Fruit fly (Drosophila melanogaster): ENCODE data around the gene Pink1.
A peak's percentile ranks its signal among the peaks of the same experiment; 100 is the strongest.

The Pink1 gene

DNA sequence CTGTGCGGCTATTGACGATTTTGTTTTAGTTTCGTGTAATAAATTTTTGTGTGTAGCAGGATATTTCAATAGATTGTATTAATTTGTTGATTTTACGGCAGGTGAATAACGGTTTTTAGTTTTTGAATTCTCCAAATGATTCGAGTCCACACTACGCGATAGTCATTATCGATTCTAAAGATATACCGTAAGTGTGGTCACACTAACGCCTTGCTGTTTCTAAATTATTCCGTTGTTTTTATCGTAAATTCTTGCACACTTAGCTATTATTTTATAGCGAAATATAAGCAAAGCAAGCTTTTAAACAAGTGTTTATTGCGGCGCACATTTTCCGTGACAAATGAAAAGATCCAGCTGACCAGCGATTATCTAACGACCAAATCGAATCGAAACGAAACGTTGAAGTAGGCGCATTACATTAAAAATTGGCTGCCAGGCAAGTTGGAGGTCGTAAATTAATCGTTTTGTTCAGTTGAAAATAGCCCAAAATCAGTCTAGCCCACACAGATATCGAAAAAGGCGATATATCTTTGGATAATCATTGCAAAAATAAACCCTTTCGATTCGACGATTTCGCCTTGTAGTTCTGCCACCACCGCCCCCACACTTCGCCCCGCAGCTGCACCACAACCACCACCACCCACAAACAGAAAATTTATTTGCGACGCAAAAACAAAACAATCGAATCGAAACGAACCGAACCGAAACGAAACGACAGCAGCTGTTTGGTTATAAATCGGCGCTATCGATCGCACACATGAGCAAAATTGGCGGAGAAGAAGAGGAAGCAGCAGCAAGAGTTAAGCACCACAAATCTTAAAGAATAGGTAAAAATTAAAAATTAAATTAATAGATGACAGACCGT is at the start of gene Pink1:
TSS of gene Pink1 (plus strand) at position 164 of the 865 bp plus-strand sequence.
- TF ChIP-seq Sox14 (GFP tag; optimal IDR thresholded peaks at IDR 0.05), result peak; percentile 16
- no peak for TF ChIP-seq CG32006 (GFP tag; optimal IDR thresholded peaks at IDR 0.05)
- TF ChIP-seq topi (GFP tag; optimal IDR thresholded peaks at IDR 0.05), result no peak
- no peak for TF ChIP-seq OdsH (GFP tag; optimal IDR thresholded peaks at IDR 0.05)
- peak; percentile 87 for TF ChIP-seq CG1621 (tag; optimal IDR thresholded peaks at IDR 0.05)
- TF ChIP-seq Met (GFP tag; optimal IDR thresholded peaks at IDR 0.05), result no peak

dm6 chrX:6638123-6638522 is 45.5 kb upstream of the Pink1 start:
- TF ChIP-seq CG8119 (GFP tag; IDR thresholded peaks at IDR 0.05) (no peak), fkh (GFP tag; optimal IDR thresholded peaks at IDR 0.05) (peak; percentile 75)

DNA sequence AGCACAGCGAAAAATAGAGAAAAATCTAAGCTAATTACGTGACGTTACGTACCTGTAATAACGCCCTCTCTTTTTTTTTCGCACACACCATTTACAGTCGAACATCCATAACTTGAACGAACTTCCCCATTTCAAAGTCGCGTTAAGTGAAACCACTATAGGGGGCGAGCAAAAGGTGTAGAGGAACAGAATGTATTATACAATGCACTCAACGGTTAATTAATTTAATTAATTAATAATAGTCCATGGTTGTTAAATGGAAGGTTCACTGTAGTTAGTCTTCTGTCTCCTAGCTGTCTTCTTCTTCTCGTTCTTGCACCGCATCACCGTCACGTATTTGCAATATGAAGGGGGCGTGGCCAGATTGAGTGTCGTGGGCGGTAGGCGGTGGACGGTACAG is 42.0 kb upstream of the Pink1 start:
- no peak for TF ChIP-seq CG8632 (GFP tag; optimal IDR thresholded peaks at IDR 0.05)
- no peak for TF ChIP-seq CG11762 (GFP tag; optimal IDR thresholded peaks at IDR 0.05; ENCODE audit: insufficient read depth)
- peak; percentile 72; the same call in 2 of the 3 replicates for TF ChIP-seq eg (GFP tag; IDR thresholded peaks at IDR 0.05)
- TF ChIP-seq Gug (GFP tag; IDR thresholded peaks at IDR 0.05), result peak; percentile 13; the same call in 1 of the 2 replicates
- peak; percentile 26 for TF ChIP-seq Met (GFP tag; optimal IDR thresholded peaks at IDR 0.05)
- TF ChIP-seq CG15336 (GFP tag; IDR thresholded peaks at IDR 0.05), result peak; percentile 67
- no peak for TF ChIP-seq vri (GFP tag; optimal IDR thresholded peaks at IDR 0.05)
- no peak for TF ChIP-seq cyc (GFP tag; optimal IDR thresholded peaks at IDR 0.05)
- no peak for TF ChIP-seq CG16779 (tag; optimal IDR thresholded peaks at IDR 0.05)
- TF ChIP-seq Hr38 (GFP tag; optimal IDR thresholded peaks at IDR 0.05), result no peak
- TF ChIP-seq CG10669 (GFP tag; optimal IDR thresholded peaks at IDR 0.05), result no peak
- no peak for TF ChIP-seq Sox102F (GFP tag; optimal IDR thresholded peaks at IDR 0.05)
- peak; percentile 11 for TF ChIP-seq dac (GFP tag; optimal IDR thresholded peaks at IDR 0.05)
- peak; percentile 6 for TF ChIP-seq topi (GFP tag; optimal IDR thresholded peaks at IDR 0.05)
- TF ChIP-seq CG31627 (GFP tag; optimal IDR thresholded peaks at IDR 0.05), result no peak
- TF ChIP-seq CG6854 (GFP tag; optimal IDR thresholded peaks at IDR 0.05), result no peak
- peak; percentile 16 for TF ChIP-seq Hr39 (GFP tag; optimal IDR thresholded peaks at IDR 0.05)
- TF ChIP-seq acj6 (GFP tag; optimal IDR thresholded peaks at IDR 0.05), result no peak
- no peak for TF ChIP-seq fd59A (GFP tag; optimal IDR thresholded peaks at IDR 0.05)
- peak; percentile 24; the same call in 1 of the 2 replicates for TF ChIP-seq CG11294 (GFP tag; IDR thresholded peaks at IDR 0.05)
- peak; percentile 11 for TF ChIP-seq CG3032 (tag; optimal IDR thresholded peaks at IDR 0.05)
- TF ChIP-seq CG6808 (GFP tag; optimal IDR thresholded peaks at IDR 0.05), result no peak
- TF ChIP-seq fkh (GFP tag; optimal IDR thresholded peaks at IDR 0.05), result no peak
- TF ChIP-seq Blimp-1 (GFP tag; optimal IDR thresholded peaks at IDR 0.05), result no peak
- no peak for TF ChIP-seq CG1621 (tag; optimal IDR thresholded peaks at IDR 0.05)
- peak; percentile 39 for TF ChIP-seq svp (GFP tag)
- TF ChIP-seq fd85E (GFP tag; optimal IDR thresholded peaks at IDR 0.05), result no peak
- TF ChIP-seq net (GFP tag; optimal IDR thresholded peaks at IDR 0.05), result no peak
- TF ChIP-seq Ets21C (GFP tag; optimal IDR thresholded peaks at IDR 0.05), result no peak
- peak; percentile 29 for TF ChIP-seq CG6276 (GFP tag; optimal IDR thresholded peaks at IDR 0.05)
- TF ChIP-seq Eip75B (GFP tag; optimal IDR thresholded peaks at IDR 0.05), result peak; percentile 50
- TF ChIP-seq CG11902 (GFP tag; optimal IDR thresholded peaks at IDR 0.05), result no peak
- TF ChIP-seq esn (GFP tag; optimal IDR thresholded peaks at IDR 0.05), result peak; percentile 18
- TF ChIP-seq Hr4 (GFP tag; optimal IDR thresholded peaks at IDR 0.05), result peak; percentile 72
- TF ChIP-seq CG6792 (GFP tag; optimal IDR thresholded peaks at IDR 0.05), result peak; percentile 10
- TF ChIP-seq achi (GFP tag; optimal IDR thresholded peaks at IDR 0.05), result peak; percentile 36
- peak; percentile 42 for TF ChIP-seq CG3919 (GFP tag; optimal IDR thresholded peaks at IDR 0.05)
- TF ChIP-seq CG4318 (GFP tag; optimal IDR thresholded peaks at IDR 0.05), result peak; percentile 38
- TF ChIP-seq Eip78C (GFP tag), result peak; percentile 72
- TF ChIP-seq Lpt (GFP tag; optimal IDR thresholded peaks at IDR 0.05), result no peak
- peak; percentile 79 for TF ChIP-seq CG6163 (GFP tag; IDR thresholded peaks at IDR 0.05)
- peak; percentile 51 for TF ChIP-seq CG32006 (GFP tag; optimal IDR thresholded peaks at IDR 0.05)
- TF ChIP-seq salr (GFP tag; optimal IDR thresholded peaks at IDR 0.05), result peak in 1 of 2 experiments; percentile 29

All from whole organism, prepupa.